Fruit fly (Drosophila melanogaster) whole organism, embryonic: ENCODE measurements around the gene sdk.
A peak's percentile ranks its signal among the peaks of the same experiment; 100 is the strongest.

Source experiments
- Ada2b ChIP-seq: fragments of 200-800 bp; sonication (Bioruptor generic); IDR thresholded peaks from 2 replicates; pipeline ENCODE4 v1.3.6; 2022; ENCODE audit warnings: missing biosample characterization, missing genetic modification characterization
- Asciz ChIP-seq: fragments of 200-800 bp; sonication (Bioruptor generic); optimal IDR thresholded peaks from 2 replicates; lab custom pipeline; 2017; ENCODE audit warnings: missing biosample characterization, mild to moderate bottlenecking, missing genetic modification characterization, missing genetic modification reagents
- B-H2 ChIP-seq: fragments of 200-800 bp; sonication (Bioruptor generic); optimal IDR thresholded peaks from 2 replicates; lab custom pipeline; 2018; ENCODE audit warnings: missing biosample characterization, mild to moderate bottlenecking, missing genetic modification characterization
- Bdp1 ChIP-seq: fragments of 200-800 bp; sonication (Bioruptor generic); optimal IDR thresholded peaks from 3 replicates; lab custom pipeline; 2016; ENCODE audit warnings: missing biosample characterization, missing genetic modification characterization
- CG10462 ChIP-seq: fragments of 200-800 bp; sonication (Bioruptor generic); optimal IDR thresholded peaks from 2 replicates; lab custom pipeline; 2016; ENCODE audit warnings: missing biosample characterization, missing genetic modification characterization
- CG10565 ChIP-seq: fragments of 200-800 bp; sonication (Bioruptor generic); optimal IDR thresholded peaks from 3 replicates; lab custom pipeline; 2016; ENCODE audit warnings: missing biosample characterization, mild to moderate bottlenecking, missing genetic modification characterization
- CG10959 ChIP-seq: fragments of 200-800 bp; sonication (Bioruptor generic); IDR thresholded peaks from 2 replicates; pipeline ENCODE4 v1.3.6; 2022; ENCODE audit warnings: missing biosample characterization, missing genetic modification characterization
- CG10979 ChIP-seq: fragments of 200-800 bp; sonication (Bioruptor generic); optimal IDR thresholded peaks from 2 replicates; lab custom pipeline; 2018; ENCODE audit warnings: missing biosample characterization, mild to moderate bottlenecking, missing genetic modification characterization, moderate library complexity
- CG12769 ChIP-seq: fragments of 200-800 bp; sonication (Bioruptor generic); optimal IDR thresholded peaks from 2 replicates; lab custom pipeline; 2019; ENCODE audit warnings: missing biosample characterization, mild to moderate bottlenecking, missing genetic modification characterization, moderate library complexity
- CG13424 ChIP-seq: fragments of 200-800 bp; sonication (Bioruptor generic); optimal IDR thresholded peaks from 2 replicates; lab custom pipeline; 2019; ENCODE audit warnings: missing biosample characterization, mild to moderate bottlenecking, missing genetic modification characterization, moderate library complexity
- CG15073 ChIP-seq: fragments of 200-800 bp; sonication (Bioruptor generic); optimal IDR thresholded peaks from 2 replicates; lab custom pipeline; 2016; ENCODE audit warnings: missing biosample characterization, missing genetic modification characterization
- CG17359 ChIP-seq: fragments of 200-800 bp; sonication (Bioruptor generic); optimal IDR thresholded peaks from 3 replicates; lab custom pipeline; 2018; ENCODE audit warnings: missing biosample characterization, mild to moderate bottlenecking, missing genetic modification characterization, moderate library complexity
- CG18599 ChIP-seq: fragments of 200-800 bp; sonication (Bioruptor generic); optimal IDR thresholded peaks from 3 replicates; lab custom pipeline; 2017; ENCODE audit warnings: missing biosample characterization, missing genetic modification characterization, mild to moderate bottlenecking, moderate library complexity, missing genetic modification reagents
- CG2116 ChIP-seq: fragments of 200-800 bp; sonication (Bioruptor generic); optimal IDR thresholded peaks from 3 replicates; lab custom pipeline; 2018; ENCODE audit warnings: missing biosample characterization, mild to moderate bottlenecking, missing genetic modification characterization
- CG31441 ChIP-seq: fragments of 200-800 bp; sonication (Bioruptor generic); IDR thresholded peaks from 2 replicates; pipeline ENCODE4 v1.3.6; 2022; ENCODE audit warnings: missing biosample characterization, missing genetic modification characterization
- CG4424 ChIP-seq: fragments of 200-800 bp; sonication (Bioruptor generic); optimal IDR thresholded peaks from 3 replicates; lab custom pipeline; 2016; ENCODE audit warnings: missing biosample characterization, missing genetic modification characterization
- CG7745 ChIP-seq: fragments of 200-800 bp; sonication (Bioruptor generic); optimal IDR thresholded peaks from 2 replicates; lab custom pipeline; 2018; ENCODE audit warnings: missing biosample characterization, mild to moderate bottlenecking, missing genetic modification characterization, moderate library complexity
- CG8359 ChIP-seq: fragments of 200-800 bp; sonication (Bioruptor generic); optimal IDR thresholded peaks from 2 replicates; lab custom pipeline; 2017; ENCODE audit warnings: missing biosample characterization, mild to moderate bottlenecking, missing genetic modification characterization, borderline replicate concordance
- CG8388 ChIP-seq: fragments of 200-800 bp; sonication (Bioruptor generic); optimal IDR thresholded peaks from 2 replicates; lab custom pipeline; 2019; ENCODE audit warnings: missing biosample characterization, mild to moderate bottlenecking, missing genetic modification characterization, moderate library complexity
- CG9437 ChIP-seq: fragments of 200-800 bp; sonication (Bioruptor generic); optimal IDR thresholded peaks from 2 replicates; lab custom pipeline; 2018; ENCODE audit warnings: missing biosample characterization, mild to moderate bottlenecking, missing genetic modification characterization
- CrebB ChIP-seq: fragments of 200-800 bp; sonication (Bioruptor generic); optimal IDR thresholded peaks from 3 replicates; lab custom pipeline; 2018; ENCODE audit warnings: missing biosample characterization, mild to moderate bottlenecking, missing genetic modification characterization
- Dp ChIP-seq: fragments of 200-800 bp; sonication (Bioruptor generic); optimal IDR thresholded peaks from 2 replicates; lab custom pipeline; 2018; ENCODE audit warnings: missing biosample characterization, mild to moderate bottlenecking, missing genetic modification characterization, moderate library complexity
- E2f2 ChIP-seq: fragments of 200-800 bp; sonication (Bioruptor generic); IDR thresholded peaks from 2 replicates; pipeline ENCODE4 v1.3.6; 2022; ENCODE audit warnings: missing biosample characterization, missing genetic modification characterization
- Eip74EF ChIP-seq, 2 experiments: fragments of 200-800 bp in 1 of 2; fragments of >200 bp in 1 of 2; sonication (Bioruptor generic) in 1 of 2; optimal IDR thresholded peaks; 2 replicates each; lab custom pipeline; 2017 to 2019; ENCODE audit warnings: missing biosample characterization in 2 of 2, missing genetic modification characterization in 2 of 2, mild to moderate bottlenecking in 1 of 2, moderate library complexity in 1 of 2
- HLHmδ ChIP-seq: fragments of 200-800 bp; sonication (Bioruptor generic); optimal IDR thresholded peaks from 2 replicates; lab custom pipeline; 2018; ENCODE audit warnings: missing biosample characterization, mild to moderate bottlenecking, missing genetic modification characterization, moderate library complexity
- Hr78 ChIP-seq, 2 experiments: fragments of 200-800 bp in 1 of 2; fragments of >200 bp in 1 of 2; sonication (Bioruptor generic) in 1 of 2; optimal IDR thresholded peaks; 2 replicates each; lab custom pipeline; 2017 to 2019; ENCODE audit warnings: missing biosample characterization in 2 of 2, missing genetic modification characterization in 2 of 2, mild to moderate bottlenecking in 1 of 2, moderate library complexity in 1 of 2
- PHDP ChIP-seq: fragments of 200-800 bp; sonication (Bioruptor generic); optimal IDR thresholded peaks from 3 replicates; lab custom pipeline; 2018; ENCODE audit warnings: missing biosample characterization, mild to moderate bottlenecking, missing genetic modification characterization, moderate library complexity
- Sox102F ChIP-seq: fragments of 200-800 bp; sonication (Bioruptor generic); optimal IDR thresholded peaks from 2 replicates; lab custom pipeline; 2018; ENCODE audit warnings: missing biosample characterization, mild to moderate bottlenecking, missing genetic modification characterization, moderate library complexity
- Spps ChIP-seq: fragments of 200-800 bp; sonication (Bioruptor generic); optimal IDR thresholded peaks from 2 replicates; lab custom pipeline; 2018; ENCODE audit warnings: missing biosample characterization, mild to moderate bottlenecking, missing genetic modification characterization
- chif ChIP-seq, 2 experiments: fragments of 200-800 bp; sonication (Bioruptor generic); optimal IDR thresholded peaks; 3 replicates each; lab custom pipeline; 2016; ENCODE audit warnings: missing biosample characterization in 2 of 2, missing genetic modification characterization in 2 of 2
- dmrt11E ChIP-seq: fragments of 200-800 bp; sonication (Bioruptor generic); optimal IDR thresholded peaks from 3 replicates; lab custom pipeline; 2018; ENCODE audit warnings: missing biosample characterization, mild to moderate bottlenecking, missing genetic modification characterization, moderate library complexity
- dmrt99B ChIP-seq: fragments of 200-800 bp; sonication (Bioruptor generic); optimal IDR thresholded peaks from 2 replicates; lab custom pipeline; 2018; ENCODE audit warnings: missing biosample characterization, mild to moderate bottlenecking, missing genetic modification characterization, moderate library complexity
- gem ChIP-seq: fragments of 200-800 bp; sonication (Bioruptor generic); optimal IDR thresholded peaks from 2 replicates; lab custom pipeline; 2019; ENCODE audit warnings: missing biosample characterization, mild to moderate bottlenecking, missing genetic modification characterization, moderate library complexity
- lola ChIP-seq, 3 experiments: fragments of >200 bp in 2 of 3; fragments of 200-800 bp in 1 of 3; sonication (Bioruptor generic) in 1 of 3; optimal IDR thresholded peaks; 2 replicates each; lab custom pipeline; 2017 to 2019; ENCODE audit warnings: missing biosample characterization in 3 of 3, missing genetic modification characterization in 3 of 3, mild to moderate bottlenecking in 1 of 3, moderate library complexity in 1 of 3
- phol ChIP-seq: fragments of 200-800 bp; sonication (Bioruptor generic); optimal IDR thresholded peaks from 3 replicates; lab custom pipeline; 2018; ENCODE audit warnings: missing biosample characterization, mild to moderate bottlenecking, missing genetic modification characterization, moderate library complexity
- prd ChIP-seq, 3 experiments: fragments of >200 bp in 2 of 3; fragments of 200-800 bp in 1 of 3; sonication (Bioruptor generic) in 1 of 3; optimal IDR thresholded peaks in 2 of 3; IDR thresholded peaks in 1 of 3; 2 replicates in 2 of 3; 3 replicates in 1 of 3; pipeline versions ENCODE4 v1.3.6 to Lab custom; 2017 to 2022; ENCODE audit warnings: missing biosample characterization in 1 of 3, missing genetic modification characterization in 1 of 3
- sens ChIP-seq: fragments of 200-800 bp; sonication (Bioruptor generic); peaks from one replicate; lab custom pipeline; 2016; ENCODE audit warnings: missing biosample characterization, missing genetic modification characterization
- so ChIP-seq: fragments of 200-800 bp; sonication (Bioruptor generic); IDR thresholded peaks from 3 replicates; pipeline ENCODE4 v1.3.6; 2022; ENCODE audit warnings: missing biosample characterization, missing genetic modification characterization
- stwl ChIP-seq: fragments of 200-800 bp; sonication (Bioruptor generic); optimal IDR thresholded peaks from 3 replicates; lab custom pipeline; 2018; ENCODE audit warnings: missing biosample characterization, mild to moderate bottlenecking, missing genetic modification characterization, moderate library complexity

The sdk gene

DNA sequence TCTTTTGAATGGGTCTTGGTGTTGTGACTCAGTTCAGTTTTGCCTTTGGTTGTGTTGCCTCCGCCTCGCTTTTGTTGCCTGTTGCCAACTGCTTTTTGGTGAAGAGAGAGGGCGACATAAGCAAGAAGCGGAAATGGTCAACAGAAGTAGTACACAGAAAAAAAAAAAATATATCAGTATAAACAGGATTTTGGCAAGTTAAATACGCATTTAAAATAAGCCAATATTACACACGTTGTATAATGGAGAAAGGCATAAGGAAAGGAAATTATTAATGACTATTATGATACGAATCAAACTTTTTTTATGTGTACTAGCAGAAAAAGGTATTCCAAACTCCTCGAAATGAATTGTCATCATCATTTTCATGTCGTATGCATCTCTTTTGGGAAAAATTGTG, 9.4 kb downstream of the sdk start (continued):
- peak; percentile 3 for TF ChIP-seq CG13424
- no peak for TF ChIP-seq HLHmδ (GFP tag; lab: Kevin White, UChicago)
- peak; percentile 86 for TF ChIP-seq sens (GFP tag; lab: Kevin White, UChicago)
- TF ChIP-seq dmrt11E, result peak; percentile 58
- TF ChIP-seq Spps, result peak; percentile 7
- TF ChIP-seq dmrt99B (tag; lab: Kevin White, UChicago), result peak; percentile 71
- no peak for TF ChIP-seq so (GFP tag; lab: Robert Waterston, UW)
- TF ChIP-seq CG8388, result peak; percentile 11
- 0 out of 2 replicates have a peak, but pooled peaks have one; percentile 8 for TF ChIP-seq Ada2b (GFP tag; lab: Robert Waterston, UW)
- peak; percentile 1 for TF ChIP-seq stwl (tag; lab: Kevin White, UChicago)
- peak; percentile 43; the same call in 1 of the 2 replicates for TF ChIP-seq CG31441 (GFP tag; lab: Robert Waterston, UW)
- peak in 1 of 2 experiments; percentile 27 for TF ChIP-seq Eip74EF (GFP tag; optimal IDR thresholded peaks at IDR 0.05; lab: Kevin White, UChicago)
- TF ChIP-seq prd (optimal IDR thresholded peaks at IDR 0.05; lab: Kevin White, UChicago), result no peak
- TF ChIP-seq prd (GFP tag; IDR thresholded peaks at IDR 0.05; lab: Robert Waterston, UW), result peak; percentile 25; the same call in 1 of the 3 replicates
- peak; percentile 33 for TF ChIP-seq phol (tag; lab: Kevin White, UChicago)
- TF ChIP-seq CG10462 (GFP tag; lab: Kevin White, UChicago), result no peak
- peak in 1 of 2 experiments; percentile 16 for TF ChIP-seq chif (GFP tag; optimal IDR thresholded peaks at IDR 0.05; lab: Kevin White, UChicago)
- no peak for TF ChIP-seq CG2116
- TF ChIP-seq lola (GFP tag; optimal IDR thresholded peaks at IDR 0.05; lab: Kevin White, UChicago), result peak in 1 of 3 experiments; percentile 33
- TF ChIP-seq CG18599 (GFP tag; lab: Kevin White, UChicago), result no peak
- peak; percentile 19 for TF ChIP-seq Asciz (GFP tag; lab: Kevin White, UChicago)
- no peak for TF ChIP-seq CrebB (tag; lab: Kevin White, UChicago)
- TF ChIP-seq CG9437 (GFP tag; lab: Kevin White, UChicago), result no peak
- TF ChIP-seq CG10979 (tag; lab: Kevin White, UChicago), result peak; percentile 58
- TF ChIP-seq gem, result peak; percentile 53
- no peak for TF ChIP-seq B-H2
- TF ChIP-seq Sox102F (GFP tag; lab: Kevin White, UChicago), result peak; percentile 45
- no peak for TF ChIP-seq Bdp1
- peak; percentile 27 for TF ChIP-seq PHDP (tag; lab: Kevin White, UChicago)
- TF ChIP-seq CG17359, result peak; percentile 25

DNA sequence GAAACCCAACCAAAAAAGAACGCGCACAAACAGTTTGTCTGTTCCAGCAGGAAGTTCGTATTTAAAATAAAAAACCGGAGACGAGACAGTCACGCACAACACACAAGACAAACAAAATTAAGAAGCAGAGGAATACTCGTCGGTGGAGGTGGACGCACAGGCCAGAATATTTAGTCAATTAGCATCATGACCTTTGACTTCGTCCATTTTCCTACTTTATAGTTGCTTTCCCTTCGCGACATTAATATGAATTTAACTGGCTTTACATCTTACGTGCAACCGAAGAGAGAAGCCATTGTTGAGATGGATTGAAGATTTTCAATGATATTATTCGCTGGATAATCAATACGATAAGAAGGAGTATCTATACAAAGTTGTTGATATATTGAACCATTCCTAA, 15.8 kb downstream of the sdk start:
- TF ChIP-seq CG10565 (GFP tag; lab: Kevin White, UChicago) (no peak), sens (GFP tag; lab: Kevin White, UChicago) (peak; percentile 34), CG7745 (tag; lab: Kevin White, UChicago) (no peak), CG10959 (no peak), CG12769 (tag; lab: Kevin White, UChicago) (no peak), Hr78 (GFP tag; optimal IDR thresholded peaks at IDR 0.05; lab: Kevin White, UChicago) (peak in 1 of 2 experiments; percentile 95), Dp (no peak)

DNA sequence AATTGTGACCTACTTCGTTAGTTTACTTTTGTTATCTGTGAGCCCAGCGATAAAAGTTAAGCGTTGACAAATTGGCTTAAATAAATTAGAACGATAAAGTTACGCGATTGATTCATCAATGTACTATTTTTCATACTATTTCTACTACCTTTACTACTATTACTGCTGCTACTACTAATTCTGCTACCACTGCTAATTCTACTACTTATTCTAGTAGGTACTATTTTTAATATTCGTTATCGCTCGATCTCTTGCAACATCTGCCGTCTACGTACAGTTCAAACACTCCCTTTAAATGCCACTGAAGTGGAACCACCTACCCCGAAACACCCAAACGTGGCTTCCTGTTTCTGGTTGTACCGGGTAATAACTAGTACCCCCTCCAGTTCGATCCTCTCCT, 22.9 kb downstream of the sdk start:
- no peak for TF ChIP-seq CG15073 (GFP tag; lab: Kevin White, UChicago)
- TF ChIP-seq E2f2 (GFP tag; lab: Robert Waterston, UW), result no peak
- TF ChIP-seq CG4424 (GFP tag; lab: Kevin White, UChicago), result peak; percentile 95
- TF ChIP-seq CG8359, result no peak
